Fruit fly (Drosophila melanogaster): Measurements from ENCODE around the gene Dis3l2.

Dis3l2 gene

DNA sequence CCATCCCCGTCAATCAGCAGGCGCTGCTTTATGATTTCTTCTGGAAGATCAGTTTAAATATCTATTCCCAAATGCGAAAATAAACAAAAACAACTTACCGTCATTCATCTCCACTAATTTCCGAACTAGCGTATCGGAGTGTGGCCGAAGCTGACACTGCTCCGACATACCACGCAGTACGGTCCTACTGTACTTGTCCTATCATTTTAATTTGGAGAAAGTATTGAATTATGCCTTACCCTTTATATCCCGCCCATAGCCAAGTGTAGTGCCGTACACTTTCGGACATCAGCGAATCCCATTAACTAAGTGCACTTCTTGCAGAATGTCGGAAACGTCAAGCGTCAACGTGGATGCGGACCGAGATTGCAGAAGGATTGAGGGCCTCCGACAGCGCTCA lies at the start of gene Dis3l2, which contains the start of gene thoc7:
Gene Dis3l2, plus strand, starts transcription at position 190 of the 400 bp plus-strand sequence.
Gene thoc7, minus strand, starts transcription at position 168 of the 400 bp plus-strand sequence.
- no peak for TF ChIP-seq rgr (GFP tag; optimal IDR thresholded peaks at IDR 0.05)
- no peak for TF ChIP-seq CrebA (GFP tag; optimal IDR thresholded peaks at IDR 0.05; ENCODE audit: borderline replicate concordance)
- TF ChIP-seq jim (GFP tag; optimal IDR thresholded peaks at IDR 0.05), result no peak
- TF ChIP-seq Rel (GFP tag; optimal IDR thresholded peaks at IDR 0.05), result no peak
- TF ChIP-seq Rel (tag; optimal IDR thresholded peaks at IDR 0.05), result no peak
- no peak for TF ChIP-seq br (GFP tag; optimal IDR thresholded peaks at IDR 0.05)
- TF ChIP-seq CG32264 (GFP tag; optimal IDR thresholded peaks at IDR 0.05), result no peak
- TF ChIP-seq Dif (GFP tag; optimal IDR thresholded peaks at IDR 0.05; ENCODE audit: partially characterized antibody), result no peak

- no peak for TF ChIP-seq Myc (optimal IDR thresholded peaks at IDR 0.05)
- peak; percentile 27 for TF ChIP-seq OdsH (GFP tag; optimal IDR thresholded peaks at IDR 0.05)
- no peak for TF ChIP-seq Hr78 (GFP tag; optimal IDR thresholded peaks at IDR 0.05)
- peak; percentile 37 for TF ChIP-seq br (GFP tag; optimal IDR thresholded peaks at IDR 0.05)
- no peak for TF ChIP-seq dsf (GFP tag; optimal IDR thresholded peaks at IDR 0.05; ENCODE audit: borderline replicate concordance)
- peak; percentile 33 for TF ChIP-seq rgr (GFP tag; optimal IDR thresholded peaks at IDR 0.05)
- no peak for TF ChIP-seq lola (GFP tag; optimal IDR thresholded peaks at IDR 0.05)
- TF ChIP-seq brk (GFP tag; optimal IDR thresholded peaks at IDR 0.05), result no peak
- no peak for TF ChIP-seq CG32264 (GFP tag; optimal IDR thresholded peaks at IDR 0.05)
- TF ChIP-seq Hr83 (GFP tag; optimal IDR thresholded peaks at IDR 0.05; ENCODE audit: poor library complexity, severe bottlenecking), result no peak
- TF ChIP-seq CG9705 (GFP tag; optimal IDR thresholded peaks at IDR 0.05), result no peak
- peak; percentile 57 for TF ChIP-seq HLH106 (tag; optimal IDR thresholded peaks at IDR 0.05)
- no peak for TF ChIP-seq tai (GFP tag; optimal IDR thresholded peaks at IDR 0.05)
- TF ChIP-seq sage (GFP tag; optimal IDR thresholded peaks at IDR 0.05), result no peak
- TF ChIP-seq Dif (GFP tag; optimal IDR thresholded peaks at IDR 0.05; ENCODE audit: partially characterized antibody), result no peak
- TF ChIP-seq psq (GFP tag; optimal IDR thresholded peaks at IDR 0.05), result no peak
- TF ChIP-seq woc (GFP tag; optimal IDR thresholded peaks at IDR 0.05), result peak; percentile 14
- TF ChIP-seq Hnf4 (GFP tag; optimal IDR thresholded peaks at IDR 0.05), result peak; percentile 1
- TF ChIP-seq foxo (GFP tag; optimal IDR thresholded peaks at IDR 0.05), result peak in 1 of 2 experiments; percentile 58
- no peak for TF ChIP-seq Vsx2 (GFP tag; optimal IDR thresholded peaks at IDR 0.05; ENCODE audit: partially characterized antibody)
- no peak for TF ChIP-seq sv (GFP tag; optimal IDR thresholded peaks at IDR 0.05)
- no peak for TF ChIP-seq Mio (GFP tag; optimal IDR thresholded peaks at IDR 0.05)
- TF ChIP-seq Jra (GFP tag; optimal IDR thresholded peaks at IDR 0.05), result no peak
- no peak for TF ChIP-seq usp (GFP tag; optimal IDR thresholded peaks at IDR 0.05)
- no peak for TF ChIP-seq jim (GFP tag; optimal IDR thresholded peaks at IDR 0.05)
- TF ChIP-seq ey (GFP tag; optimal IDR thresholded peaks at IDR 0.05), result peak; percentile 50
- TF ChIP-seq Abd-B (GFP tag; optimal IDR thresholded peaks at IDR 0.05), result no peak
- peak; percentile 54 for TF ChIP-seq Sp1 (GFP tag; optimal IDR thresholded peaks at IDR 0.05)
- no peak for TF ChIP-seq dl (GFP tag; optimal IDR thresholded peaks at IDR 0.05; ENCODE audit: insufficient read depth in 1 of 2, partially characterized antibody in 2 of 2)
- peak; percentile 60 for TF ChIP-seq h (GFP tag; optimal IDR thresholded peaks at IDR 0.05)
- no peak for TF ChIP-seq pan (optimal IDR thresholded peaks at IDR 0.05)
- no peak for TF ChIP-seq Dfd (GFP tag; optimal IDR thresholded peaks at IDR 0.05)
- peak; percentile 77 for TF ChIP-seq fru (GFP tag; optimal IDR thresholded peaks at IDR 0.05)
- no peak for TF ChIP-seq GATAd (GFP tag; optimal IDR thresholded peaks at IDR 0.05)
- TF ChIP-seq dmrt93B (GFP tag; optimal IDR thresholded peaks at IDR 0.05), result no peak
- TF ChIP-seq CrebA (GFP tag; optimal IDR thresholded peaks at IDR 0.05; ENCODE audit: borderline replicate concordance), result no peak
- TF ChIP-seq N (GFP tag; optimal IDR thresholded peaks at IDR 0.05), result no peak
- no peak for TF ChIP-seq Rel (GFP tag; optimal IDR thresholded peaks at IDR 0.05)
- no peak for TF ChIP-seq Rel (tag; optimal IDR thresholded peaks at IDR 0.05)
Measured at dm6 chr3L:165981-166788, 46.3 kb upstream of the Dis3l2 start.
